Fruit fly (Drosophila melanogaster) whole organism, pupa: ENCODE data around the gene CG31275.

Experiments used
- CG10348 ChIP-seq: fragments of 200-800 bp; sonication (Bioruptor generic); IDR thresholded peaks from 2 replicates; pipeline ENCODE4 v1.3.6; 2022; ENCODE audit warnings: missing biosample characterization, missing genetic modification characterization
- CG12605 ChIP-seq: fragments of 200-800 bp; sonication (Bioruptor generic); IDR thresholded peaks from 2 replicates; pipeline ENCODE4 v1.3.6; 2022; ENCODE audit warnings: missing biosample characterization, missing genetic modification characterization
- CG14655 ChIP-seq: fragments of 200-800 bp; sonication (Bioruptor generic); optimal IDR thresholded peaks from 3 replicates; lab custom pipeline; 2017; ENCODE audit warnings: mild to moderate bottlenecking, missing biosample characterization, missing genetic modification reagents, missing genetic modification characterization
- CG32121 ChIP-seq: fragments of 200-800 bp; sonication (Bioruptor generic); IDR thresholded peaks from 2 replicates; pipeline ENCODE4 v1.3.6; 2022; ENCODE audit warnings: missing biosample characterization, missing genetic modification characterization
- CG8159 ChIP-seq: fragments of 200-800 bp; sonication (Bioruptor generic); optimal IDR thresholded peaks from 3 replicates; lab custom pipeline; 2018; ENCODE audit warnings: missing biosample characterization, mild to moderate bottlenecking, missing genetic modification characterization, moderate library complexity
- CG8301 ChIP-seq: fragments of 200-800 bp; sonication (Bioruptor generic); optimal IDR thresholded peaks from 2 replicates; lab custom pipeline; 2018; ENCODE audit warnings: missing biosample characterization, mild to moderate bottlenecking, missing genetic modification characterization
- CG9948 ChIP-seq: fragments of 200-800 bp; sonication (Bioruptor generic); optimal IDR thresholded peaks from 2 replicates; lab custom pipeline; 2018; ENCODE audit warnings: missing biosample characterization, mild to moderate bottlenecking, missing genetic modification characterization, moderate library complexity
- D1 ChIP-seq: fragments of 200-800 bp; sonication (Bioruptor generic); optimal IDR thresholded peaks from 2 replicates; lab custom pipeline; 2018; ENCODE audit warnings: missing biosample characterization, mild to moderate bottlenecking, missing genetic modification characterization, moderate library complexity
- EcR ChIP-seq: fragments of 200-800 bp; sonication (Bioruptor generic); optimal IDR thresholded peaks from 3 replicates; lab custom pipeline; 2019; ENCODE audit warnings: missing biosample characterization, missing genetic modification characterization, mild to moderate bottlenecking, moderate library complexity, missing genetic modification reagents
- Ets98B ChIP-seq: fragments of 200-800 bp; sonication (Bioruptor generic); IDR thresholded peaks from 2 replicates; pipeline ENCODE4 v1.3.6; 2022; ENCODE audit warnings: missing biosample characterization, missing genetic modification characterization
- Pif1B ChIP-seq: fragments of 200-800 bp; sonication (Bioruptor generic); optimal IDR thresholded peaks from 3 replicates; lab custom pipeline; 2016; ENCODE audit warnings: missing biosample characterization, missing genetic modification characterization
- Snoo ChIP-seq: fragments of 200-800 bp; sonication (Bioruptor generic); optimal IDR thresholded peaks from 3 replicates; lab custom pipeline; 2017; ENCODE audit warnings: missing biosample characterization, mild to moderate bottlenecking, missing genetic modification characterization, inconsistent platforms
- gl ChIP-seq: fragments of 200-800 bp; sonication (Bioruptor generic); optimal IDR thresholded peaks from 2 replicates; lab custom pipeline; 2018; ENCODE audit warnings: missing biosample characterization, mild to moderate bottlenecking, missing genetic modification characterization
- rn ChIP-seq: fragments of 200-800 bp; sonication (Bioruptor generic); IDR thresholded peaks from 2 replicates; pipeline ENCODE4 v1.3.6; 2022; ENCODE audit warnings: missing biosample characterization, missing genetic modification characterization

- TF ChIP-seq CG12605 (GFP tag; lab: Robert Waterston, UW) (no peak), CG14655 (GFP tag; lab: Kevin White, UChicago) (no peak), CG32121 (no peak), rn (GFP tag; lab: Robert Waterston, UW) (no peak), CG8301 (tag; lab: Kevin White, UChicago) (no peak), Pif1B (GFP tag; lab: Kevin White, UChicago) (no peak), Snoo (tag; lab: Kevin White, UChicago) (no peak), Ets98B (no peak), D1 (tag; lab: Kevin White, UChicago) (no peak), EcR (GFP tag; lab: Kevin White, UChicago) (no peak), gl (tag; lab: Kevin White, UChicago) (no peak), CG8159 (no peak), CG9948 (tag; lab: Kevin White, UChicago) (no peak), CG10348 (GFP tag; lab: Robert Waterston, UW) (no peak)
These were observed 42.9 kb upstream of the CG31275 start for dm6 chr3R:16793935-16794589.
